Worm (Caenorhabditis elegans) whole organism, early embryonic: ENCODE results near the gene apx-1.

Experiments used
- B0310.2 ChIP-seq: sonication (generic microtip); optimal IDR thresholded peaks from 2 replicates; lab custom pipeline; 2016; ENCODE audit warnings: mild to moderate bottlenecking, missing genetic modification characterization, missing compliant biosample characterization
- F13C5.2 ChIP-seq: sonication (generic microtip); optimal IDR thresholded peaks from 2 replicates; lab custom pipeline; 2017; ENCODE audit warnings: mild to moderate bottlenecking, missing genetic modification characterization, inconsistent platforms, missing compliant biosample characterization
- aly-1 ChIP-seq: sonication (generic microtip); optimal IDR thresholded peaks from 2 replicates; lab custom pipeline; 2016; ENCODE audit warnings: missing genetic modification characterization, missing compliant biosample characterization
- ama-1 ChIP-seq: fragments of 150-350 bp; optimal IDR thresholded peaks from 2 replicates; lab custom pipeline; 2014
- ceh-13 ChIP-seq: fragments of 200-800 bp; sonication (Bioruptor generic); optimal IDR thresholded peaks from 2 replicates; lab custom pipeline; 2018; ENCODE audit warnings: mild to moderate bottlenecking, missing genetic modification characterization, missing compliant biosample characterization
- ceh-36 ChIP-seq: sonication (generic microtip); optimal IDR thresholded peaks from 2 replicates; lab custom pipeline; 2016; ENCODE audit warnings: missing genetic modification characterization, inconsistent platforms, missing compliant biosample characterization
- ets-7 ChIP-seq: sonication (generic microtip); optimal IDR thresholded peaks from 2 replicates; lab custom pipeline; 2016; ENCODE audit warnings: missing genotype, missing genetic modification characterization, missing compliant biosample characterization
- flt-1 ChIP-seq: fragments of 200-800 bp; sonication (Bioruptor generic); IDR thresholded peaks from 2 replicates; pipeline ENCODE4 v1.3.6; 2022; ENCODE audit warnings: missing genetic modification characterization, missing compliant biosample characterization
- hmbx-1 ChIP-seq: sonication (generic microtip); optimal IDR thresholded peaks from 2 replicates; lab custom pipeline; 2016; ENCODE audit warnings: mild to moderate bottlenecking, missing genetic modification characterization, missing compliant biosample characterization
- hmg-4 ChIP-seq: fragments of 200-800 bp; sonication (Bioruptor generic); optimal IDR thresholded peaks from 2 replicates; lab custom pipeline; 2018; ENCODE audit warnings: mild to moderate bottlenecking, missing genetic modification characterization, missing compliant biosample characterization
- hnd-1 ChIP-seq: sonication (generic microtip); optimal IDR thresholded peaks from 2 replicates; lab custom pipeline; 2016; ENCODE audit warnings: missing genetic modification characterization, missing compliant biosample characterization
- pes-1 ChIP-seq: fragments of 200-800 bp; sonication (Bioruptor generic); IDR thresholded peaks from 2 replicates; pipeline ENCODE4 v1.3.6; 2022; ENCODE audit warnings: missing genetic modification reagents, missing genetic modification characterization, missing compliant biosample characterization
- scrt-1 ChIP-seq: fragments of 200-800 bp; sonication (Bioruptor generic); IDR thresholded peaks from 2 replicates; pipeline ENCODE4 v1.3.6; 2022; ENCODE audit warnings: missing genetic modification characterization, missing compliant biosample characterization
- sea-1 ChIP-seq: fragments of 200-800 bp; sonication (Bioruptor generic); conservative IDR thresholded peaks from 2 replicates; pipeline ENCODE4 v1.3.6; 2022; ENCODE audit warnings: missing genetic modification characterization, missing compliant biosample characterization
- tbx-11 ChIP-seq: fragments of 200-800 bp; sonication (Bioruptor generic); IDR thresholded peaks from 2 replicates; pipeline ENCODE4 v1.3.6; 2022; ENCODE audit warnings: missing genetic modification characterization, missing compliant biosample characterization
- tbx-37 ChIP-seq: fragments of 200-800 bp; sonication (Bioruptor generic); conservative IDR thresholded peaks from 2 replicates; pipeline ENCODE4 v1.3.6; 2022; ENCODE audit warnings: missing genetic modification reagents, missing genetic modification characterization, missing compliant biosample characterization
- tra-4 ChIP-seq: sonication (generic microtip); optimal IDR thresholded peaks from 2 replicates; lab custom pipeline; 2017; ENCODE audit warnings: missing genetic modification characterization, missing compliant biosample characterization

apx-1 gene

DNA sequence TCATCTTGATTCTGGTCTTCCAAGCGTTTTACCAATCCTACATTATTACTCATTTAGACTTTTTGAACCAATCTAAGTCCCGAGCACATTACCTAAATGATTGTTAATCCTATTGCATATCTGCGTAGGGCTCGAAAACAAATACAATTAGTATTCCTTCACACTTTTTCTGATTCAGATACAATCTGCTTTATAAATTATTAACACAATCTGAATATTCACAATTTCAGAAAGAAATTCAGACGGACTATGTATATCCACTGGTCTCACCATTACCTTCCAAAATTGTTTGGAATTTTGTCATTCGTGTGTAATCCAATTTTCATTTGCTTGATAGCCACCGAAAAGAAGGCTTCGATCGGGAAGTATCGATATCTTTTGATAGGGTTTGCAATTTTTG lies 31.2 kb downstream of the apx-1 start, which contains the start of gene srj-11:
srj-11 (plus strand) TSS at position 250 of the 400 bp plus-strand sequence.
- TF ChIP-seq ceh-13 (GFP tag; lab: Kevin White, UChicago) = no peak
- TF ChIP-seq aly-1 (tag; lab: Kevin White, UChicago) = no peak
- TF ChIP-seq tbx-37 (GFP tag; lab: Robert Waterston, UW) = no peak
- no peak for TF ChIP-seq B0310.2 (tag; lab: Kevin White, UChicago)
- TF ChIP-seq hmbx-1 (tag; lab: Kevin White, UChicago) = no peak
- no peak for TF ChIP-seq pes-1
- no peak for TF ChIP-seq ets-7 (tag; lab: Kevin White, UChicago)

DNA sequence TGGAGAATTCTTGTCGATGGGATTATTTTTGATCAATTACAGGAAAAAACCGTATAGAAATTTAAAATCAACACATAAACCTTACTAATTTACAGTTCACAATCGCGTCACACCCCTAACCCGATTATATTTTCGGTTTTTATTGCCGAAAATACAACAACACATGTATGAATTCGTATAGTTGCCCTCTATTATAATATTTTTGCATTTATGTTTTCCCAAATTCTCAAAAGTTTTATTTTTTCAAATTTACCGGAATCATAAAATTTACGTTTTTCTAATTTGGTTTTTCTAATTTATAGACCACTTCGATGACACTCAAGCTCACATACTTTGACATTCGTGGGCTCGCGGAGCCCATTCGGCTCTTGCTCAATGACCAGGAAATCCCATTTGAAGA lies 33.0 kb downstream of the apx-1 start, which contains the start of gene gst-23:
gst-23 (plus strand) TSS at position 301 of the 400 bp plus-strand sequence.
- TF ChIP-seq aly-1 (tag; lab: Kevin White, UChicago) = no peak
- TF ChIP-seq ama-1 (lab: Kevin White, UChicago) = no peak

DNA sequence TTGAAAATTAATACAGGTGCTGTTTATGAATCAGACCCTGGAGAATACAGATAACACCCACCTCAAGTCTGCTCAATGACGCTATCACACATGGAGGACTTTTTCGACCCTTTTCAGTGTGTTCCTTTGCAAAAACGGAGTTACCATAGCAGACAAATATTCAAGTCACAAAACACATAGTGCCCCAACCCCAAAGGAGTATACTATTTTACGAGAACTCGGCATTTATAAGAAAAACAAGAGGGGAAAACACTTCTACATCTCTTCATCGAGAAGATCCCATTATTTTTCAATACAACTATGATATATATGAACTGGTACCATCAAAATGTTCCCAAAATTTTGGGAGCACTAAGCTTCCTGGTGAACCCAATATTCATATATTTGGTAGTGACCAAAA lies 34.7 kb downstream of the apx-1 start, which contains the start of gene srj-7:
srj-7 (plus strand) TSS at position 301 of the 400 bp plus-strand sequence.
- TF ChIP-seq ets-7 (tag; lab: Kevin White, UChicago) (no peak), ceh-13 (GFP tag; lab: Kevin White, UChicago) (no peak), B0310.2 (tag; lab: Kevin White, UChicago) (no peak), sea-1 (GFP tag; lab: Robert Waterston, UW) (no peak), F13C5.2 (tag; lab: Kevin White, UChicago) (no peak), scrt-1 (GFP tag; lab: Robert Waterston, UW) (no peak), tra-4 (tag; lab: Kevin White, UChicago) (no peak), pes-1 (no peak)

DNA sequence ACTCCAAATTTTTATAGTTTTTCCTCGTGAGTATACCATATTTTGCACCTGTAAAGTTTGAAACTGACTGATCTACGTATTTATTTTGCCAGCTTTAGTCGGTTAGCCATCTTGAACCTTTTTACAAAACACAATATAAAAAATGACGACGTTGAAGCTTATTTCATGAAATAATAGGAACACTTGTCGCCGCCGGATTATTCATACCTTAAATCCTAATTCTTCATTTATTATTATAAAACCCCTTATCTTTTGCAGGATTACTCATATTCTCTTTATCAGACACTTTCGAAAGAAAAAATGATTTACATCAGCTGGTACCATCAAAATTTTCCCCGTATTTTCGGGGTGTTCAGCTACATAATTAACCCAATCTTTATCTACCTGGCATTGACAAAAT lies 37.5 kb downstream of the apx-1 start, which contains the start of gene srj-8:
srj-8 (plus strand) TSS at position 301 of the 400 bp plus-strand sequence.
- TF ChIP-seq ets-7 (tag; lab: Kevin White, UChicago) = no peak
- TF ChIP-seq hnd-1 (tag; lab: Kevin White, UChicago) = no peak
- TF ChIP-seq F13C5.2 (tag; lab: Kevin White, UChicago) = no peak
- no peak for TF ChIP-seq hmg-4 (GFP tag; lab: Kevin White, UChicago)

DNA sequence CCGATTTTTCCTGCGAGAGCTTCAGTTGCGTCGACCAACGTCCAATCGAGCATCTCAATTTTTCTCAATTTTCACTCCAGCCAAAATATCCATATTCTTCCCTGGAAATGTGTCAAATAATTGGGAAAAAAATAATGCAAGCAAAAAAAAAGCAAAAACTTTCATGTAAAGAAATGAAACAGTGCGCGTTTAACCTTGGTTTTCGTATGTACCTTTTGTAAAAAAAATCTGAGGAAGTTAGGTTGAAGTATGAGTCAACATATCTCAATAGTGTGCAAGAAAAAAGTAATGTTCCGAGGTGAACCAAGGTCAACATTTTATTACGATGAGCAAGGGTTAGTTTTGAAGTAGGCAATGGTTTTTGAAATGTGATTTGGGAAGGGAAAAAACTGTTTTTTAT lies 40.2 kb downstream of the apx-1 start, which contains the start of gene T28A11.13:
T28A11.13 (minus strand) TSS at position 101 of the 400 bp plus-strand sequence.
- TF ChIP-seq hnd-1 (tag; lab: Kevin White, UChicago) (no peak), tbx-37 (GFP tag; lab: Robert Waterston, UW) (no peak), F13C5.2 (tag; lab: Kevin White, UChicago) (no peak), tra-4 (tag; lab: Kevin White, UChicago) (no peak), sea-1 (GFP tag; lab: Robert Waterston, UW) (no peak), pes-1 (no peak), B0310.2 (tag; lab: Kevin White, UChicago) (no peak), ama-1 (lab: Kevin White, UChicago) (no peak), hmbx-1 (tag; lab: Kevin White, UChicago) (no peak), ceh-13 (GFP tag; lab: Kevin White, UChicago) (no peak), scrt-1 (GFP tag; lab: Robert Waterston, UW) (no peak), ets-7 (tag; lab: Kevin White, UChicago) (no peak), aly-1 (tag; lab: Kevin White, UChicago) (no peak), tbx-11 (no peak), hmg-4 (GFP tag; lab: Kevin White, UChicago) (no peak), ceh-36 (tag; lab: Kevin White, UChicago) (no peak), flt-1 (GFP tag; lab: Robert Waterston, UW) (no peak)

ce11 chrV:3256051-3256450 lies 46.1 kb downstream of the apx-1 start, which contains the start of gene srt-63:
srt-63 (minus strand) TSS chrV:3256151.
- TF ChIP-seq sea-1 (GFP tag; lab: Robert Waterston, UW) (no peak), ceh-13 (GFP tag; lab: Kevin White, UChicago) (no peak), B0310.2 (tag; lab: Kevin White, UChicago) (no peak), hmg-4 (GFP tag; lab: Kevin White, UChicago) (no peak), tra-4 (tag; lab: Kevin White, UChicago) (no peak), scrt-1 (GFP tag; lab: Robert Waterston, UW) (no peak), tbx-37 (GFP tag; lab: Robert Waterston, UW) (no peak), ama-1 (lab: Kevin White, UChicago) (no peak), pes-1 (no peak), tbx-11 (no peak), aly-1 (tag; lab: Kevin White, UChicago) (no peak), hmbx-1 (tag; lab: Kevin White, UChicago) (no peak), ceh-36 (tag; lab: Kevin White, UChicago) (no peak), ets-7 (tag; lab: Kevin White, UChicago) (no peak), hnd-1 (tag; lab: Kevin White, UChicago) (no peak), flt-1 (GFP tag; lab: Robert Waterston, UW) (no peak), F13C5.2 (tag; lab: Kevin White, UChicago) (no peak)

DNA sequence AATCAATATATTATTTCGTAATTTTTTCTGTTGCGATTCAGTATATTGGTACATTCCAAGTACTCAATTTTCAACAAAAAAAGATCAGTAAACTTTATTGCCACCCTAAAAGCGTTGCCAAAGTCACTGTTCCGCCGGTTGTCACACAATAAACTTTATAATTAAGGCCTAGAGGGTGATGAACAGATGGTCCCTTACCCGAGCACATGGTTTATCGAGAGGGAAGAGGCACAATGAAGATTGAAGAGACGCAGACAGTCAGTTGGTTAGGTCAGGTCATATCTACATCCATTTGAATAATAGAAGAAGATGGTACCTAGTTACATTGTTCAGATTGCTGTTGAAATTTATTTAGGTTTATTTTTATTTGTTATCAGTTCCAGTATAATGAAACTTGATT lies 46.8 kb downstream of the apx-1 start:
- TF ChIP-seq tbx-11 (no peak), sea-1 (GFP tag; lab: Robert Waterston, UW) (no peak), hmbx-1 (tag; lab: Kevin White, UChicago) (no peak), ceh-36 (tag; lab: Kevin White, UChicago) (no peak), tbx-37 (GFP tag; lab: Robert Waterston, UW) (no peak), ama-1 (lab: Kevin White, UChicago) (no peak), B0310.2 (tag; lab: Kevin White, UChicago) (no peak), F13C5.2 (tag; lab: Kevin White, UChicago) (no peak), pes-1 (no peak), hnd-1 (tag; lab: Kevin White, UChicago) (no peak), ets-7 (tag; lab: Kevin White, UChicago) (no peak), tra-4 (tag; lab: Kevin White, UChicago) (no peak), hmg-4 (GFP tag; lab: Kevin White, UChicago) (no peak), flt-1 (GFP tag; lab: Robert Waterston, UW) (no peak), ceh-13 (GFP tag; lab: Kevin White, UChicago) (no peak)
